Fruit fly (Drosophila melanogaster) whole organism, pupa: ENCODE measurements around the gene CG43901.

ENCODE experiments used
- CG12605 ChIP-seq: fragments of 200-800 bp; sonication (Bioruptor generic); IDR thresholded peaks from 2 replicates; pipeline ENCODE4 v1.3.6; 2022; ENCODE audit warnings: missing biosample characterization, missing genetic modification characterization
- CG4496 ChIP-seq: fragments of 200-800 bp; sonication (Bioruptor generic); IDR thresholded peaks from 3 replicates; pipeline ENCODE4 v1.3.6; 2022; ENCODE audit warnings: missing biosample characterization, missing genetic modification characterization
- CG9948 ChIP-seq: fragments of 200-800 bp; sonication (Bioruptor generic); optimal IDR thresholded peaks from 2 replicates; lab custom pipeline; 2018; ENCODE audit warnings: missing biosample characterization, mild to moderate bottlenecking, missing genetic modification characterization, moderate library complexity
- EcR ChIP-seq: fragments of 200-800 bp; sonication (Bioruptor generic); optimal IDR thresholded peaks from 3 replicates; lab custom pipeline; 2019; ENCODE audit warnings: missing biosample characterization, missing genetic modification characterization, mild to moderate bottlenecking, moderate library complexity, missing genetic modification reagents
- Ets98B ChIP-seq: fragments of 200-800 bp; sonication (Bioruptor generic); IDR thresholded peaks from 2 replicates; pipeline ENCODE4 v1.3.6; 2022; ENCODE audit warnings: missing biosample characterization, missing genetic modification characterization
- fd96Ca ChIP-seq: fragments of 200-800 bp; sonication (Bioruptor generic); IDR thresholded peaks from 3 replicates; pipeline ENCODE4 v1.3.6; 2022; ENCODE audit warnings: missing biosample characterization, missing genetic modification characterization
- gl ChIP-seq: fragments of 200-800 bp; sonication (Bioruptor generic); optimal IDR thresholded peaks from 2 replicates; lab custom pipeline; 2018; ENCODE audit warnings: missing biosample characterization, mild to moderate bottlenecking, missing genetic modification characterization

DNA sequence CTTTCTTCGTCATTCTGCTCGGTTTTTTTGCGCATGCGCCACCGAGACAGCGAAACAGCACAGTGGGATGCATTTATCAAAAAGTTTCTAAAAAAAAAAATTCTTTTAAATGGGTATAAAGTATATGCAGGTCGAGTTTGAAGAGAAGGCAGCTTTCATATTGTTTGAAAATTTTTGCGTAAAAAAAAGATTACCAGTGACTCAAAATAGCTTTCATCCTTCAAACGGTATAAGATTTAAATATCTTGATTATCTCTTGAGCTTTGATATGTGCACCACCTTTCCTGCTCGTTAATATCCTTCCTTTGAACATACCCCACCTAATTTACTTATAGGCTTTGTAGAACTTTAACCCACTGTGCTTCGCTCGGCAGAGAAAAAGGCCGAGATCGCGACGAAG, 520 bp upstream of the CG43901 start:
- no peak for TF ChIP-seq CG4496
- no peak for TF ChIP-seq Ets98B (GFP tag; lab: Robert Waterston, UW)
- no peak for TF ChIP-seq EcR
- TF ChIP-seq fd96Ca = no peak
- no peak for TF ChIP-seq gl (tag; lab: Kevin White, UChicago)
- no peak for TF ChIP-seq CG12605 (GFP tag; lab: Robert Waterston, UW)
- TF ChIP-seq CG9948 = peak; percentile 11
